Worm (Caenorhabditis elegans): ENCODE results near the gene pgm-2.
"Not testable (repeated sequence)": the region's sequence is repeated elsewhere in the genome, so short reads cannot be mapped to it uniquely, and the experiment has no call there.

Gene pgm-2

DNA sequence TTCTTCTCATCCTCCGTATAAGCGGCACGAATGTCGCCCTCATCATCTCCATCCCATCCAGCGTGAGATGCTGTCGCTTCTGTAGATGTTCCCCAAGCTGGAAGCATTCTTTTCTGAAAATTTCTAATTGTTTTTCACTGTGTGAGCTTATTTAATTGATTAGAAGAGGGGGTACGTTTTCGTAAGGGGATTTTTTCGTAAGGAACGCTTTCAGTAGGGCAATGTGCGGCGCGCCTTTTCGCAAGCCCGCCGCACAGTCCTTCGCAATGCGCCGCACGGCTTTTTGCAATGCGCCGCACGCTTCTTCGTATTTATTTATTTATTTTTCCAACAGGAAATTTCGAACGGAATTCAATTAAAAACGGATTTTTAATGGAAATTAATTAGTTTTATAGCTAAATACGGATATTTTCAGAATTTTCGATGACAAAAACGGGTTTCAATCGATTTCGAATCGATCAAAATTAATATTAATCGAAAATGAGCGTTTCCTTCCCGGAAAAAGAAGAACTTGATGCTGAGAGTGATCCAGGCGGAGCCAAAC lies 6.1 kb upstream of the pgm-2 start, which contains the start of gene set-25:
TSS of gene set-25 (minus strand) at position 120 of the 544 bp plus-strand sequence.
- peak; percentile 48 for TF ChIP-seq tbx-2 (tag; optimal IDR thresholded peaks at IDR 0.05)
- peak; percentile 33; the same call in 1 of the 2 replicates for TF ChIP-seq unc-3 (GFP tag; conservative IDR thresholded peaks at IDR 0.05)
- TF ChIP-seq unc-3 (tag; optimal IDR thresholded peaks at IDR 0.05) = peak; percentile 8
- TF ChIP-seq zip-5 (tag; optimal IDR thresholded peaks at IDR 0.05) = peak; percentile 44
- peak; percentile 12 for TF ChIP-seq pha-2 (tag; optimal IDR thresholded peaks at IDR 0.05)
- peak; percentile 22 for TF ChIP-seq C38D4.7 (GFP tag; optimal IDR thresholded peaks at IDR 0.05)
- peak; percentile 34 for TF ChIP-seq pat-9 (tag; optimal IDR thresholded peaks at IDR 0.05)
- TF ChIP-seq K09A11.1 (tag; optimal IDR thresholded peaks at IDR 0.05; ENCODE audit: insufficient read depth) = peak; percentile 45
- TF ChIP-seq ceh-45 (GFP tag; IDR thresholded peaks at IDR 0.05) = peak; percentile 48; the same call in 1 of the 2 replicates
- peak; percentile 52 for TF ChIP-seq ttx-3 (tag; optimal IDR thresholded peaks at IDR 0.05)
- TF ChIP-seq ceh-2 (tag; optimal IDR thresholded peaks at IDR 0.05) = peak; percentile 59
- peak; percentile 47 for TF ChIP-seq elt-2 (tag; optimal IDR thresholded peaks at IDR 0.05)
- peak; percentile 30 for TF ChIP-seq ceh-34 (tag; optimal IDR thresholded peaks at IDR 0.05)
- TF ChIP-seq unc-86 (tag; optimal IDR thresholded peaks at IDR 0.05) = peak; percentile 50
- TF ChIP-seq fax-1 (tag; optimal IDR thresholded peaks at IDR 0.05) = peak; percentile 27
- TF ChIP-seq K02D7.2 (tag; optimal IDR thresholded peaks at IDR 0.05) = peak; percentile 71
- peak; percentile 48 for TF ChIP-seq ceh-14 (tag; optimal IDR thresholded peaks at IDR 0.05)
- peak; percentile 22 for TF ChIP-seq dmd-4 (tag; optimal IDR thresholded peaks at IDR 0.05; ENCODE audit: borderline replicate concordance)
- peak; percentile 19 for TF ChIP-seq sox-4 (tag; optimal IDR thresholded peaks at IDR 0.05)
- peak; percentile 8 for TF ChIP-seq ztf-16 (tag; optimal IDR thresholded peaks at IDR 0.05)

DNA sequence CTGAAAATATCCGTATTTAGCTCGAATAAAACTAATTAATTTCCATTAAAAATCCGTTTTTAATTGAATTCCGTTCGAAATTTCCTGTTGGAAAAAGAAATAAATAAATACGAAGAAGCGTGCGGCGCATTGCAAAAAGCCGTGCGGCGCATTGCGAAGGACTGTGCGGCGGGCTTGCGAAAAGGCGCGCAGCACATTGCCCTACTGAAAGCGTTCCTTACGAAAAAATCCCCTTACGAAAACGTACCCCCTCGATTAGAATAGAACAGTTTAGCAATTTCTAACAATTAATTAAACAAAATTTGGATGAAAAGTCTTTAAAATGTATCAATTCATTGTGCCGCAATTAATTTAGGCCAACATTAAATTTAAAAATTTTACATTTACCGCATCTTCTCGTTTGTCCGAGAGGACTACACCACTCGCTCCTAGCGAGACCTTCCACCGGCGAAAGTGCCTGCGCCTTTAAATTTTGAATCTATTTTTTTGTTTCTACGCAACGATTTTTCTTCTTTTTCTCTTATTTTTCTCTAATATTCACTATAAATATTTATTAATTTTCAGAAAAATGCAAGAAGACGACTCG lies 2.8 kb upstream of the pgm-2 start, which contains the start of gene npp-18:
TSS of gene npp-18 (plus strand) at position 565 of the 586 bp plus-strand sequence.
- TF ChIP-seq unc-3 (GFP tag; conservative IDR thresholded peaks at IDR 0.05) (peak; percentile 74; the same call in 1 of the 2 replicates), ceh-45 (GFP tag; IDR thresholded peaks at IDR 0.05) (peak; percentile 62; the same call in 1 of the 2 replicates)
- not testable (repeated sequence) for TF ChIP-seq unc-3 (tag; optimal IDR thresholded peaks at IDR 0.05)

ce11 chrIII:13301983-13302382 lies 2.8 kb downstream of the pgm-2 start:
- TF ChIP-seq ceh-9 (tag; optimal IDR thresholded peaks at IDR 0.05) (no peak), ceh-30 (tag; optimal IDR thresholded peaks at IDR 0.05) (no peak), hlh-15 (tag; optimal IDR thresholded peaks at IDR 0.05) (no peak), pat-9 (tag; optimal IDR thresholded peaks at IDR 0.05) (no peak), elt-4 (tag; optimal IDR thresholded peaks at IDR 0.05) (no peak), nhr-232 (tag; optimal IDR thresholded peaks at IDR 0.05) (no peak), ceh-18 (tag; optimal IDR thresholded peaks at IDR 0.05) (no peak), fkh-10 (GFP tag; optimal IDR thresholded peaks at IDR 0.05) (no peak), fkh-6 (tag; optimal IDR thresholded peaks at IDR 0.05) (no peak), pqm-1 (tag; optimal IDR thresholded peaks at IDR 0.05) (no peak), che-1 (tag; optimal IDR thresholded peaks at IDR 0.05) (no peak), ceh-24 (tag; optimal IDR thresholded peaks at IDR 0.05) (no peak), C38D4.7 (GFP tag; optimal IDR thresholded peaks at IDR 0.05) (no peak), tbx-7 (tag; optimal IDR thresholded peaks at IDR 0.05) (no peak), pha-4 (tag; optimal IDR thresholded peaks at IDR 0.05) (no peak), ceh-14 (tag; optimal IDR thresholded peaks at IDR 0.05) (no peak), ahr-1 (tag; optimal IDR thresholded peaks at IDR 0.05) (no peak), gmeb-2 (tag; optimal IDR thresholded peaks at IDR 0.05) (no peak), madf-2 (tag; optimal IDR thresholded peaks at IDR 0.05) (no peak)

- TF ChIP-seq ceh-22 (tag; optimal IDR thresholded peaks at IDR 0.05) (no peak), odd-2 (tag; optimal IDR thresholded peaks at IDR 0.05) (no peak), npax-4 (tag; optimal IDR thresholded peaks at IDR 0.05) (no peak), Y22D7AL.16 (tag; optimal IDR thresholded peaks at IDR 0.05) (no peak), sox-4 (tag; optimal IDR thresholded peaks at IDR 0.05) (no peak)
Measured at ce11 chrIII:13302578-13302977, 3.4 kb downstream of the pgm-2 start.
